Worm (Caenorhabditis elegans): Measurements from ENCODE around the gene DH11.5.

Gene DH11.5

DNA sequence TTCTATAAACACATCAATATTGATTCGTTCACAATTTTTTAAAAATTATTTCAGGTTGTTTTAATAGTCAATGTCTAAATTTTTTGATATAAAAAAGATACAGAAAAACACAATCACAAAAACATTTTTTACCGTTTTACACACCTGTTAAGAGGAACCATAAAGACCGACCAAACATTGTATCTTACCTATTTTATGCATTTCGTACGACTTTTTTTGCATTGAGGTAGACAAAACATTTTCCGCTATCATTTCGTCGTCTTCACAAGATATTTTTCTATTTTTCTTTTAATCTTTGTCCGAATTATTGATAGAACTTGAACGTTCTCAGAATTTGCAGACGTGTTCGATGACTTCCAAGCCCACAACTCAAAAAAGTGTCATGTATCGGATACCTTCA is 31.9 kb downstream of the DH11.5 start, which contains the start of gene glna-2:
TSS of gene glna-2 (plus strand) at position 301 of the 400 bp plus-strand sequence.
- TF ChIP-seq odd-2 (tag; optimal IDR thresholded peaks at IDR 0.05) (no peak), rnt-1 (tag; optimal IDR thresholded peaks at IDR 0.05) (no peak), unc-55 (GFP tag; optimal IDR thresholded peaks at IDR 0.05) (no peak), hlh-6 (tag; optimal IDR thresholded peaks at IDR 0.05) (no peak), ceh-30 (tag; optimal IDR thresholded peaks at IDR 0.05) (no peak), ahr-1 (tag; optimal IDR thresholded peaks at IDR 0.05) (no peak)

DNA sequence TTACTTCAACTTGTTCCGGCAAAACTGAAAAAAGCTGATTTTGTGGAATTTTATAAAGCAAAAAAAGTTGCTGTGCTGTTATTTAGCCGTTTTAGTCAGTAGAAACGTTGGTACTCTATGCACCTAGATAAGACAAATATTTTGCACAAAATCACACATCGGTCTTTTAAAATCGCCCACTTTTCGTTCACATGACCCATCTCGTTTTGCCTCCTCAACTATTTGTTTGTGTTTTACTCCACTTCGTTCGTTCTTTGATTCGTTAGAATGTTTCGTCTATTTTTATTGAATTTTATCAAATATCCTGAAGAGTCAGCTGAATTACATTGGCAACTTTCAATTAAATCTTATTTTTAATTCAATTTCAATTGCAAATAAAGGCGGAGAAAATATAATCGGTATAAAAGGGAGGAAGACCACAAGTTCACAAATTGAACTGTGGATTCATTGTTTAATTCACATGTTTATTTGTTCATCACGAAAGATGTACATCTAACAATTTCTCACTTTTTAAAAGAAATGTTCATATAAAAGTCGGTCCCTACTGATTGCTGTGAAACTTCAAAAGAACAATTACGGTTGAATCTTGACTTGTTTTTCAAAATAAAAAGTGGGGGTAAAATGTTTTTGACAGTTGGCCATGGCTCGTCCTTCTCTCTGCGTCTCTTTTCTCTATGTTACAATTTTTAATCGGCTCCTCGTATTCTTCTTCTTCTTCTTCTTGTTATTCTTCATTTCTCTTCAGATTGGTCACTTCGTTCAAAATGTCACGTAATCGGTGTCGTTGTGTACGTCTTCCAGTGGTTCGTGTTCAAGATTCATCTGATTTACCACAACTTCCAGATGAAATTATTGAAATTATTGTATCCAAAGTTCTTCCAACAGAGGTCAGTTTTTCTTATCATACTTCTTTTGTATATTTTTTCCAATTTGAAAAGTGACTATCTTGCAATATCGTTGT is 35.9 kb downstream of the DH11.5 start, which contains the start of gene DH11.2:
TSS of gene DH11.2 (plus strand) at position 746 of the 961 bp plus-strand sequence.
- TF ChIP-seq C38D4.7 (GFP tag; optimal IDR thresholded peaks at IDR 0.05) (no peak), sox-4 (tag; optimal IDR thresholded peaks at IDR 0.05) (no peak), ama-1 (optimal IDR thresholded peaks at IDR 0.05) (no peak), zip-5 (tag; optimal IDR thresholded peaks at IDR 0.05) (no peak)

DNA sequence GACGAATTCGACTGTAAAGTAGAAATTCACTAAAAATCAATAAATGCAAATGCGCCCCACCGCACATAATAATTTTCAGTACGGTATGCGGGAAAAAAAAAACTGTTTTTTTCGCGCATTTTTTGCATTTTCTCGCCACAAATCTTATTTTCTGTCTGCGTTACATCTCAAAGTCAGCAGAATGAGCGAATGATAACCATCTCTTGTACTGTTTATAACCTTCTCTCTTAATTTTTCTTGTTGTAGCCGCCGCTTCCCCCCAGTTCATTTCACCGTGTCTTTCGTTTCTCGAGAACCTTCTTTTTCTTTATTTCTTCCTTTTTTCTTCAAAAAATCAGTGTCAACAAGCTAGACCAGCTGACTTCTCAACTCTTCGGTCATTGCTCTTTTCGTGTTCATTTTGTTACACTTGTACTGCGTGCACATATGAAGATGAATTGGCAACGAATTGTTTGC is 39.1 kb downstream of the DH11.5 start:
- TF ChIP-seq sox-4 (tag; optimal IDR thresholded peaks at IDR 0.05) (no peak), ceh-2 (tag; optimal IDR thresholded peaks at IDR 0.05) (no peak), sdc-2 (tag; optimal IDR thresholded peaks at IDR 0.05) (no peak), mec-3 (tag; optimal IDR thresholded peaks at IDR 0.05; ENCODE audit: borderline replicate concordance) (no peak), ttx-3 (tag; optimal IDR thresholded peaks at IDR 0.05) (no peak), tbx-2 (tag; optimal IDR thresholded peaks at IDR 0.05) (no peak), ceh-22 (tag; optimal IDR thresholded peaks at IDR 0.05) (no peak), K02D7.2 (tag; optimal IDR thresholded peaks at IDR 0.05) (no peak), ama-1 (optimal IDR thresholded peaks at IDR 0.05) (no peak), tbx-7 (tag; optimal IDR thresholded peaks at IDR 0.05) (no peak), fkh-6 (tag; optimal IDR thresholded peaks at IDR 0.05) (no peak), pax-1 (tag; optimal IDR thresholded peaks at IDR 0.05) (no peak), T23F11.4 (GFP tag; optimal IDR thresholded peaks at IDR 0.05) (no peak), lim-6 (tag; optimal IDR thresholded peaks at IDR 0.05) (no peak), ceh-19 (GFP tag; optimal IDR thresholded peaks at IDR 0.05) (no peak)

- TF ChIP-seq hlh-15 (tag; optimal IDR thresholded peaks at IDR 0.05) (no peak), ceh-9 (tag; optimal IDR thresholded peaks at IDR 0.05) (no peak), unc-42 (tag; optimal IDR thresholded peaks at IDR 0.05) (no peak), hlh-8 (tag; optimal IDR thresholded peaks at IDR 0.05) (no peak), hlh-30 (tag; optimal IDR thresholded peaks at IDR 0.05; ENCODE audit: insufficient read depth) (peak; percentile 69)
Measured at ce11 chrII:8016167-8016566, 39.8 kb downstream of the DH11.5 start.

- TF ChIP-seq hlh-30 (tag; optimal IDR thresholded peaks at IDR 0.05; ENCODE audit: insufficient read depth) (peak; percentile 78), sox-4 (tag; optimal IDR thresholded peaks at IDR 0.05) (no peak), Y22D7AL.16 (tag; optimal IDR thresholded peaks at IDR 0.05) (no peak)
Measured at ce11 chrII:8016761-8017160, 40.4 kb downstream of the DH11.5 start.

DNA sequence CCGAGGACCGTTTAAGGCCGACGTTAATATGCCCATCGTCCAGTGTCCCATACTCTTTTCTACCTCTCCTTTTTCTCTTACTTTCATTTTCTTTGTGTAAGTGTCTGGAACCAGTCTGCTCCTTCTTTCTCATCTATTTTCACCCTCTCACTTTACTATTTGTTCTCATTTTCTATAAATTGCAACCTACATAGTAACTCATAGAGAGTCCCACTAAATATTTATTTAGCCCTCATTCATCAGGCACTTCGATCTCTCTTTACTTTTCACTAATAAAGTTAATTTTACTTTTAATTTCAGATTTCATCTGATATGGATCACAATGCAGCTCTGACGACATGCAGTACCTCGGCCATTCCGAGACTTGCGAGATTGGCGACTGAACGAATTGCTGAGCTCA is 41.0 kb downstream of the DH11.5 start, which contains the start of gene zyg-11:
TSS of gene zyg-11 (plus strand) at position 301 of the 400 bp plus-strand sequence.
- TF ChIP-seq hlh-15 (tag; optimal IDR thresholded peaks at IDR 0.05) (no peak), unc-3 (GFP tag; conservative IDR thresholded peaks at IDR 0.05) (no peak), unc-3 (tag; optimal IDR thresholded peaks at IDR 0.05) (no peak), F13H6.1 (tag; optimal IDR thresholded peaks at IDR 0.05) (no peak), ttx-3 (tag; optimal IDR thresholded peaks at IDR 0.05) (no peak), syd-9 (tag; optimal IDR thresholded peaks at IDR 0.05) (no peak), ztf-16 (tag; optimal IDR thresholded peaks at IDR 0.05) (no peak), ceh-30 (tag; optimal IDR thresholded peaks at IDR 0.05) (no peak), lin-11 (tag; optimal IDR thresholded peaks at IDR 0.05) (no peak)

Data from whole organism, late embryonic.